Worm (Caenorhabditis elegans): ENCODE results near the gene F22B7.1.

- TF ChIP-seq K09A11.1 (tag; optimal IDR thresholded peaks at IDR 0.05; ENCODE audit: insufficient read depth) (no peak), unc-55 (GFP tag; optimal IDR thresholded peaks at IDR 0.05) (no peak), C38D4.7 (GFP tag; optimal IDR thresholded peaks at IDR 0.05) (no peak), hlh-30 (tag; optimal IDR thresholded peaks at IDR 0.05; ENCODE audit: insufficient read depth) (no peak), syd-9 (tag; optimal IDR thresholded peaks at IDR 0.05) (no peak)
Observed at ce11 chrIII:8636803-8637202, 28.3 kb upstream of the F22B7.1 start.
